Fruit fly (Drosophila melanogaster) whole organism, prepupa: Measurements from ENCODE around the gene Dbx.

Experiments used
- Blimp-1 ChIP-seq: fragments of 200-800 bp; sonication (Bioruptor generic); optimal IDR thresholded peaks from 3 replicates; lab custom pipeline; 2017; ENCODE audit warnings: missing biosample characterization, missing genetic modification characterization, mild to moderate bottlenecking, moderate library complexity, missing genetic modification reagents
- CG10669 ChIP-seq: fragments of 200-800 bp; sonication (Bioruptor generic); optimal IDR thresholded peaks from 3 replicates; lab custom pipeline; 2018; ENCODE audit warnings: missing biosample characterization, mild to moderate bottlenecking, missing genetic modification characterization, moderate library complexity
- CG3032 ChIP-seq: fragments of 200-800 bp; optimal IDR thresholded peaks from 2 replicates; lab custom pipeline; 2019; ENCODE audit warnings: missing biosample characterization, mild to moderate bottlenecking, missing genetic modification characterization, moderate library complexity
- CG31627 ChIP-seq: fragments of 200-800 bp; sonication (Bioruptor generic); optimal IDR thresholded peaks from 3 replicates; lab custom pipeline; 2016; ENCODE audit warnings: missing biosample characterization, missing genetic modification characterization
- CG6276 ChIP-seq: fragments of 200-800 bp; sonication (Bioruptor generic); optimal IDR thresholded peaks from 2 replicates; lab custom pipeline; 2017; ENCODE audit warnings: missing biosample characterization, mild to moderate bottlenecking, missing genetic modification characterization
- Ets21C ChIP-seq: fragments of 200-800 bp; sonication (Bioruptor generic); optimal IDR thresholded peaks from 3 replicates; lab custom pipeline; 2016; ENCODE audit warnings: missing biosample characterization, missing genetic modification characterization
- OdsH ChIP-seq: fragments of 200-800 bp; sonication (Bioruptor generic); optimal IDR thresholded peaks from 3 replicates; lab custom pipeline; 2016; ENCODE audit warnings: missing biosample characterization, missing genetic modification characterization
- dac ChIP-seq: fragments of 200-800 bp; sonication (Bioruptor generic); optimal IDR thresholded peaks from 2 replicates; lab custom pipeline; 2017; ENCODE audit warnings: missing biosample characterization, mild to moderate bottlenecking, missing genetic modification characterization
- fkh ChIP-seq: fragments of 200-800 bp; sonication (Bioruptor generic); optimal IDR thresholded peaks from 3 replicates; lab custom pipeline; 2017; ENCODE audit warnings: missing biosample characterization, mild to moderate bottlenecking, missing genetic modification characterization, moderate library complexity

DNA sequence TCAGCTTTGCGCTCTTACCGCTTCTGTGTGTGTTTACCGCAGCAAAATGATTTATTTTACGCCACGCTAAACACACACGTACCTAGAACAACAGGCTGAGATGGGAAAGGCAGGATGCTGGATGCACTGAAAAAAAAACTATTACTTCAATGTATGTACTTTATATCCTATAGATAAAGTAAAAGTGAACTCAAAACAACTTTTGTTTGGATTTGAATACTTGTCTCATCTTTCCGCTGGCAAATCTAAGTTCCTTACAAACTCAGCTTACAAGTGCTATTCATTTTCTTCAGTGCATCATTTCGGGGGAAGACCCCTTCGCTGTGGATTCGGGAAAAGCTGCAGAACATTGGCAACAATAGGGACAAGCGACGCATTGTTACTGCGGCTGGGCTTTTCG lies 55.7 kb downstream of the Dbx start:
- TF ChIP-seq Ets21C (GFP tag; lab: Kevin White, UChicago): no peak
- TF ChIP-seq dac (GFP tag; lab: Kevin White, UChicago): no peak
- no peak for TF ChIP-seq OdsH (GFP tag; lab: Kevin White, UChicago)
- TF ChIP-seq CG10669 (GFP tag; lab: Kevin White, UChicago): no peak
- TF ChIP-seq Blimp-1: no peak
- no peak for TF ChIP-seq fkh
- TF ChIP-seq CG3032: no peak
- no peak for TF ChIP-seq CG31627 (GFP tag; lab: Kevin White, UChicago)
- no peak for TF ChIP-seq CG6276 (GFP tag; lab: Kevin White, UChicago)
